Fruit fly (Drosophila melanogaster): ENCODE results near the gene Sema1a.

Sema1a gene

DNA sequence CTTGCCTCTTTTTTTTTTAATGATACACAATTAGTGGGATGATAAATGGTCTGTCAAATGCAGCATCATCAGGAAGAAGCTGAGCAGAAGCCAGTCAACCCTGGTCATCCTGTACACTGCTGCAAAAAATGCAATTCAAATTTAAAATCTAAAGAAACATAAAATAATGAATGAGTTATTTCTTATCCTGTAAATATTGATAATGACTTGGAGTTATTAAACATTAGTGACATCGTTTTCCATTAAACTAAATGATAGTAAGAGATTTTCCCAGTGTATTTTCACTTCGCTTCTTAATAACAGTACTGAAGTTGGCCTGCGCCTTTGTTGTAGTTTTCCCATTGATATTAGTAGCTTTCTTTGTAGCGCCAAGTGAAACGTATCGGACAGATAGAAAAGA lies 73.0 kb downstream of the Sema1a start:
- TF ChIP-seq CG33557 (GFP tag; optimal IDR thresholded peaks at IDR 0.05): peak; percentile 5
- TF ChIP-seq CG10147 (GFP tag; optimal IDR thresholded peaks at IDR 0.05): no peak
- TF ChIP-seq CG12391 (tag; optimal IDR thresholded peaks at IDR 0.05): peak; percentile 44
- peak; percentile 3 for TF ChIP-seq PHDP (tag; optimal IDR thresholded peaks at IDR 0.05)
- peak; percentile 54 for TF ChIP-seq CG1603 (tag; optimal IDR thresholded peaks at IDR 0.05)
- TF ChIP-seq CG8388 (GFP tag; optimal IDR thresholded peaks at IDR 0.05): peak; percentile 41
- no peak for TF ChIP-seq CG16813 (GFP tag; IDR thresholded peaks at IDR 0.05; ENCODE audit: partially characterized antibody)
- peak; percentile 5 for TF ChIP-seq CG15269 (tag; optimal IDR thresholded peaks at IDR 0.05)
- TF ChIP-seq gcm (GFP tag; optimal IDR thresholded peaks at IDR 0.05): peak; percentile 25
- peak; percentile 6 for TF ChIP-seq Hmr (GFP tag; optimal IDR thresholded peaks at IDR 0.05)
- TF ChIP-seq ttk (GFP tag; IDR thresholded peaks at IDR 0.05): 0 out of 2 replicates have a peak, but pooled peaks have one; percentile 31
- peak in 1 of 2 experiments; percentile 2 for TF ChIP-seq chif (GFP tag; optimal IDR thresholded peaks at IDR 0.05)
- peak; percentile 10 for TF ChIP-seq CG30403 (GFP tag; optimal IDR thresholded peaks at IDR 0.05)
- no peak for TF ChIP-seq CG13296 (GFP tag; optimal IDR thresholded peaks at IDR 0.05)
- peak; percentile 67 for TF ChIP-seq gem (tag; optimal IDR thresholded peaks at IDR 0.05)
- no peak for TF ChIP-seq CG15696 (tag; optimal IDR thresholded peaks at IDR 0.05)
- TF ChIP-seq row (GFP tag; IDR thresholded peaks at IDR 0.05): peak; percentile 29; the same call in 1 of the 3 replicates
- peak; percentile 6 for TF ChIP-seq zf30C (GFP tag; optimal IDR thresholded peaks at IDR 0.05)
- peak; percentile 24 for TF ChIP-seq sens (GFP tag)
- TF ChIP-seq H2.0 (GFP tag; IDR thresholded peaks at IDR 0.05): no peak

DNA sequence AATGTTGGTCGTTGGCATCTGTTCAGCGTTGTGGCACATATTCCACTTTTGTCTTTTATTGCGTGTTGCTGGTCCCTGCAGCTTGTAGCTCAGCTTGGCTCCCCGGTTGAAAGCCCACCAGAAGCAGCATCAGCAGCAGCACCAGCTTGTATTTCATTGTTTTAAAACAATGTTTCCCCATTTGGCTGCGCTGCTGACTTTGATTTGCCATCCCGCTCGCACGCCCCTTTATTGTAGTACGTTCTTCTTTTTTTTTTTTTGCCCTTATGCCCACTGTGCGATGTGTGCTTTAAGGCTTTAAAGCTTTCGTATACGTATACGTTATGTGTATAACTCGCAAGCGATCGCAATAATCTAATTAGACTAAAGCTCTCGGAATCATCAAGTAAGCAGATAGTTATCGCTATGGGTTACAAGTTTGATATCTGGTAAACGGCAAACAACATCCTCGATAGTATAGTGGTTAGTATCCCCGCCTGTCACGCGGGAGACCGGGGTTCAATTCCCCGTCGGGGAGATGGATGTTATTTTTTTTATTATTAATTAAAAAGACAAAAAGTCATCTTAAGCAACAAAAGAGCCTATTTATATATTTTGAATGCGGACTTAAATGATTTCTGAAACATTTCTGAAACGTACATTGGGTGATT lies 77.8 kb downstream of the Sema1a start:
- TF ChIP-seq zfh2 (GFP tag; optimal IDR thresholded peaks at IDR 0.05): no peak
- TF ChIP-seq CG4328 (GFP tag; optimal IDR thresholded peaks at IDR 0.05): no peak
- TF ChIP-seq CG10431 (GFP tag; optimal IDR thresholded peaks at IDR 0.05): no peak
- TF ChIP-seq CG12942 (GFP tag; optimal IDR thresholded peaks at IDR 0.05): no peak
- TF ChIP-seq Xbp1 (GFP tag; optimal IDR thresholded peaks at IDR 0.05): no peak
- no peak for TF ChIP-seq CG8765 (GFP tag; IDR thresholded peaks at IDR 0.05)
- no peak for TF ChIP-seq vfl (GFP tag; optimal IDR thresholded peaks at IDR 0.05)
- no peak for TF ChIP-seq CkIIα-i1 (GFP tag; IDR thresholded peaks at IDR 0.05)
- peak; percentile 19; the same call in 1 of the 2 replicates for TF ChIP-seq MBD-R2 (GFP tag; IDR thresholded peaks at IDR 0.05)
- no peak for TF ChIP-seq sr (GFP tag; IDR thresholded peaks at IDR 0.05)
- TF ChIP-seq Aef1 (GFP tag; IDR thresholded peaks at IDR 0.05): no peak; the same call in 2 of the 3 replicates
- TF ChIP-seq schlank (tag; optimal IDR thresholded peaks at IDR 0.05): no peak
- TF ChIP-seq amos (GFP tag; IDR thresholded peaks at IDR 0.05; ENCODE audit: partially characterized antibody): peak; percentile 45
- no peak for TF ChIP-seq HmgZ (tag; optimal IDR thresholded peaks at IDR 0.05)
- no peak for TF ChIP-seq CG14441 (GFP tag; IDR thresholded peaks at IDR 0.05)
- no peak for TF ChIP-seq CG11085 (GFP tag; IDR thresholded peaks at IDR 0.05)
- TF ChIP-seq CG3847 (GFP tag; IDR thresholded peaks at IDR 0.05): no peak
- no peak for TF ChIP-seq Fer1 (GFP tag; optimal IDR thresholded peaks at IDR 0.05)
- no peak for TF ChIP-seq CG1024 (GFP tag; IDR thresholded peaks at IDR 0.05)
- no peak for TF ChIP-seq jigr1 (GFP tag; IDR thresholded peaks at IDR 0.05)
- peak; percentile 56 for TF ChIP-seq sens (GFP tag)
- TF ChIP-seq CG34422 (GFP tag; IDR thresholded peaks at IDR 0.05): no peak
- TF ChIP-seq ERR (GFP tag; optimal IDR thresholded peaks at IDR 0.05): no peak
- no peak for TF ChIP-seq CoRest (tag; optimal IDR thresholded peaks at IDR 0.05)
- no peak for TF ChIP-seq so (GFP tag; IDR thresholded peaks at IDR 0.05)
- no peak for TF ChIP-seq Dll (GFP tag; IDR thresholded peaks at IDR 0.05; ENCODE audit: partially characterized antibody)
- no peak for TF ChIP-seq Ada2b (GFP tag; IDR thresholded peaks at IDR 0.05)
- no peak for TF ChIP-seq sima (GFP tag; optimal IDR thresholded peaks at IDR 0.05)
- TF ChIP-seq CG3838 (GFP tag; optimal IDR thresholded peaks at IDR 0.05): no peak
- TF ChIP-seq Asciz (GFP tag; optimal IDR thresholded peaks at IDR 0.05): no peak
- TF ChIP-seq luna (GFP tag; optimal IDR thresholded peaks at IDR 0.05): no peak

Measured in whole organism, embryonic.